Fruit fly (Drosophila melanogaster) whole organism, prepupa: ENCODE results near the gene CG13075.
A peak's percentile ranks its signal among the peaks of the same experiment; 100 is the strongest.

Experiments used
- Blimp-1 ChIP-seq: fragments of 200-800 bp; sonication (Bioruptor generic); optimal IDR thresholded peaks from 3 replicates; lab custom pipeline; 2017; ENCODE audit warnings: missing biosample characterization, missing genetic modification characterization, mild to moderate bottlenecking, moderate library complexity, missing genetic modification reagents
- CG10631 ChIP-seq: fragments of 200-800 bp; sonication (Bioruptor generic); optimal IDR thresholded peaks from 2 replicates; lab custom pipeline; 2016; ENCODE audit warnings: missing biosample characterization, missing genetic modification characterization
- CG11902 ChIP-seq: fragments of 200-800 bp; sonication (Bioruptor generic); optimal IDR thresholded peaks from 3 replicates; lab custom pipeline; 2016; ENCODE audit warnings: missing biosample characterization, missing genetic modification characterization
- CG15336 ChIP-seq: fragments of 200-800 bp; sonication (Bioruptor generic); IDR thresholded peaks from 2 replicates; pipeline ENCODE4 v1.3.6; 2022; ENCODE audit warnings: missing biosample characterization, missing genetic modification characterization
- CG3032 ChIP-seq: fragments of 200-800 bp; optimal IDR thresholded peaks from 2 replicates; lab custom pipeline; 2019; ENCODE audit warnings: missing biosample characterization, mild to moderate bottlenecking, missing genetic modification characterization, moderate library complexity
- CG31627 ChIP-seq: fragments of 200-800 bp; sonication (Bioruptor generic); optimal IDR thresholded peaks from 3 replicates; lab custom pipeline; 2016; ENCODE audit warnings: missing biosample characterization, missing genetic modification characterization
- CG34406 ChIP-seq: fragments of 200-800 bp; sonication (Bioruptor generic); optimal IDR thresholded peaks from 3 replicates; lab custom pipeline; 2016; ENCODE audit warnings: missing biosample characterization, missing genetic modification characterization
- CG3919 ChIP-seq: fragments of 200-800 bp; sonication (Bioruptor generic); optimal IDR thresholded peaks from 3 replicates; lab custom pipeline; 2016; ENCODE audit warnings: missing biosample characterization, missing genetic modification characterization
- CG4318 ChIP-seq: fragments of 200-800 bp; sonication (Bioruptor generic); optimal IDR thresholded peaks from 3 replicates; lab custom pipeline; 2017; ENCODE audit warnings: missing biosample characterization, mild to moderate bottlenecking, missing genetic modification characterization
- CG6163 ChIP-seq: fragments of 200-800 bp; sonication (Bioruptor generic); IDR thresholded peaks from 3 replicates; pipeline ENCODE4 v1.3.6; 2022; ENCODE audit warnings: missing biosample characterization, missing genetic modification characterization
- CG6276 ChIP-seq: fragments of 200-800 bp; sonication (Bioruptor generic); optimal IDR thresholded peaks from 2 replicates; lab custom pipeline; 2017; ENCODE audit warnings: missing biosample characterization, mild to moderate bottlenecking, missing genetic modification characterization
- CG6792 ChIP-seq: fragments of 200-800 bp; sonication (Bioruptor generic); optimal IDR thresholded peaks from 3 replicates; lab custom pipeline; 2016; ENCODE audit warnings: missing biosample characterization, missing genetic modification characterization
- CG6808 ChIP-seq: fragments of 200-800 bp; sonication (Bioruptor generic); optimal IDR thresholded peaks from 3 replicates; lab custom pipeline; 2017; ENCODE audit warnings: missing biosample characterization, missing genetic modification characterization, mild to moderate bottlenecking, moderate library complexity, missing genetic modification reagents
- CG7368 ChIP-seq: fragments of 200-800 bp; sonication (Bioruptor generic); optimal IDR thresholded peaks from 3 replicates; lab custom pipeline; 2016; ENCODE audit warnings: missing biosample characterization, missing genetic modification characterization
- CG8119 ChIP-seq: fragments of 200-800 bp; sonication (Bioruptor generic); IDR thresholded peaks from 3 replicates; pipeline ENCODE4 v1.3.6; 2022; ENCODE audit warnings: missing biosample characterization, missing genetic modification characterization
- CG8319 ChIP-seq: fragments of 200-800 bp; sonication (Bioruptor generic); optimal IDR thresholded peaks from 3 replicates; lab custom pipeline; 2016; ENCODE audit warnings: missing biosample characterization, missing genetic modification characterization
- CG8632 ChIP-seq: fragments of 200-800 bp; sonication (Bioruptor generic); optimal IDR thresholded peaks from 3 replicates; lab custom pipeline; 2016; ENCODE audit warnings: missing biosample characterization, missing genetic modification characterization
- Eip78C ChIP-seq: fragments of 200-800 bp; sonication (Bioruptor generic); peaks from one replicate; lab custom pipeline; 2016; ENCODE audit warnings: missing biosample characterization, missing genetic modification characterization
- Eip93F ChIP-seq: fragments of 200-800 bp; sonication (Bioruptor generic); optimal IDR thresholded peaks from 2 replicates; lab custom pipeline; 2016; ENCODE audit warnings: missing biosample characterization, mild to moderate bottlenecking, missing genetic modification characterization
- Ets21C ChIP-seq: fragments of 200-800 bp; sonication (Bioruptor generic); optimal IDR thresholded peaks from 3 replicates; lab custom pipeline; 2016; ENCODE audit warnings: missing biosample characterization, missing genetic modification characterization
- Gug ChIP-seq: fragments of 200-800 bp; sonication (Bioruptor generic); IDR thresholded peaks from 2 replicates; pipeline ENCODE4 v1.3.6; 2022; ENCODE audit warnings: missing biosample characterization, missing genetic modification characterization
- Hr38 ChIP-seq: sonication (Bioruptor generic); optimal IDR thresholded peaks from 2 replicates; lab custom pipeline; 2016; ENCODE audit warnings: missing biosample characterization, missing genetic modification characterization
- Hr39 ChIP-seq: fragments of 200-800 bp; sonication (Bioruptor generic); optimal IDR thresholded peaks from 2 replicates; lab custom pipeline; 2016; ENCODE audit warnings: missing biosample characterization, missing genetic modification characterization
- Lpt ChIP-seq: fragments of 200-800 bp; sonication (Bioruptor generic); optimal IDR thresholded peaks from 3 replicates; lab custom pipeline; 2016; ENCODE audit warnings: missing biosample characterization, missing genetic modification characterization
- Met ChIP-seq: fragments of 200-800 bp; sonication (Bioruptor generic); optimal IDR thresholded peaks from 3 replicates; lab custom pipeline; 2016; ENCODE audit warnings: missing biosample characterization, missing genetic modification characterization
- OdsH ChIP-seq: fragments of 200-800 bp; sonication (Bioruptor generic); optimal IDR thresholded peaks from 3 replicates; lab custom pipeline; 2016; ENCODE audit warnings: missing biosample characterization, missing genetic modification characterization
- Sox102F ChIP-seq: fragments of 200-800 bp; sonication (Bioruptor generic); optimal IDR thresholded peaks from 2 replicates; lab custom pipeline; 2016; ENCODE audit warnings: missing biosample characterization, mild to moderate bottlenecking, missing genetic modification characterization
- Sox14 ChIP-seq: fragments of 200-800 bp; sonication (Bioruptor generic); optimal IDR thresholded peaks from 3 replicates; lab custom pipeline; 2016; ENCODE audit warnings: missing biosample characterization, missing genetic modification characterization
- achi ChIP-seq: fragments of 200-800 bp; sonication (Bioruptor generic); optimal IDR thresholded peaks from 3 replicates; lab custom pipeline; 2016; ENCODE audit warnings: missing biosample characterization, missing genetic modification characterization
- acj6 ChIP-seq: fragments of 200-800 bp; sonication (Bioruptor generic); optimal IDR thresholded peaks from 3 replicates; lab custom pipeline; 2016; ENCODE audit warnings: missing biosample characterization, missing genetic modification characterization
- cyc ChIP-seq: fragments of 200-800 bp; sonication (Bioruptor generic); optimal IDR thresholded peaks from 3 replicates; lab custom pipeline; 2016; ENCODE audit warnings: missing biosample characterization, missing genetic modification characterization
- dac ChIP-seq: fragments of 200-800 bp; sonication (Bioruptor generic); optimal IDR thresholded peaks from 2 replicates; lab custom pipeline; 2017; ENCODE audit warnings: missing biosample characterization, mild to moderate bottlenecking, missing genetic modification characterization
- dsx ChIP-seq: fragments of 200-800 bp; optimal IDR thresholded peaks from 3 replicates; lab custom pipeline; 2019; ENCODE audit warnings: missing biosample characterization, mild to moderate bottlenecking, missing genetic modification characterization, moderate library complexity; ENCODE audit not compliant: poor library complexity, severe bottlenecking
- eg ChIP-seq: fragments of 200-800 bp; sonication (Bioruptor generic); IDR thresholded peaks from 3 replicates; pipeline ENCODE4 v1.3.6; 2022; ENCODE audit warnings: missing biosample characterization, missing genetic modification characterization
- esn ChIP-seq: fragments of 200-800 bp; sonication (Bioruptor generic); optimal IDR thresholded peaks from 2 replicates; lab custom pipeline; 2016; ENCODE audit warnings: missing biosample characterization, mild to moderate bottlenecking, missing genetic modification characterization, moderate library complexity
- fd59A ChIP-seq: fragments of 200-800 bp; sonication (Bioruptor generic); optimal IDR thresholded peaks from 2 replicates; lab custom pipeline; 2017; ENCODE audit warnings: missing biosample characterization, mild to moderate bottlenecking, missing genetic modification characterization, missing genetic modification reagents
- fd85E ChIP-seq: fragments of 200-800 bp; sonication (Bioruptor generic); optimal IDR thresholded peaks from 3 replicates; lab custom pipeline; 2016; ENCODE audit warnings: missing biosample characterization, missing genetic modification characterization
- fkh ChIP-seq: fragments of 200-800 bp; sonication (Bioruptor generic); optimal IDR thresholded peaks from 3 replicates; lab custom pipeline; 2017; ENCODE audit warnings: missing biosample characterization, mild to moderate bottlenecking, missing genetic modification characterization, moderate library complexity
- net ChIP-seq: fragments of 200-800 bp; sonication (Bioruptor generic); optimal IDR thresholded peaks from 3 replicates; lab custom pipeline; 2016; ENCODE audit warnings: missing biosample characterization, missing genetic modification characterization
- salr ChIP-seq, 2 experiments: fragments of 200-800 bp; sonication (Bioruptor generic); optimal IDR thresholded peaks; 3 replicates each; lab custom pipeline; 2016 to 2018; ENCODE audit warnings: missing biosample characterization in 2 of 2, missing genetic modification characterization in 2 of 2, mild to moderate bottlenecking in 1 of 2
- ss ChIP-seq, 2 experiments: fragments of 200-800 bp; sonication (Bioruptor generic); optimal IDR thresholded peaks; 2 replicates in 1 of 2; 3 replicates in 1 of 2; lab custom pipeline; 2017 to 2018; ENCODE audit warnings: mild to moderate bottlenecking in 2 of 2, missing biosample characterization in 2 of 2, missing genetic modification characterization in 2 of 2, moderate library complexity in 1 of 2
- svp ChIP-seq: fragments of 200-800 bp; sonication (Bioruptor generic); peaks from one replicate; lab custom pipeline; 2016; ENCODE audit warnings: missing biosample characterization, missing genetic modification characterization
- vri ChIP-seq: fragments of 200-800 bp; sonication (Bioruptor generic); optimal IDR thresholded peaks from 3 replicates; lab custom pipeline; 2016; ENCODE audit warnings: missing biosample characterization, mild to moderate bottlenecking, missing genetic modification characterization

Gene CG13075

DNA sequence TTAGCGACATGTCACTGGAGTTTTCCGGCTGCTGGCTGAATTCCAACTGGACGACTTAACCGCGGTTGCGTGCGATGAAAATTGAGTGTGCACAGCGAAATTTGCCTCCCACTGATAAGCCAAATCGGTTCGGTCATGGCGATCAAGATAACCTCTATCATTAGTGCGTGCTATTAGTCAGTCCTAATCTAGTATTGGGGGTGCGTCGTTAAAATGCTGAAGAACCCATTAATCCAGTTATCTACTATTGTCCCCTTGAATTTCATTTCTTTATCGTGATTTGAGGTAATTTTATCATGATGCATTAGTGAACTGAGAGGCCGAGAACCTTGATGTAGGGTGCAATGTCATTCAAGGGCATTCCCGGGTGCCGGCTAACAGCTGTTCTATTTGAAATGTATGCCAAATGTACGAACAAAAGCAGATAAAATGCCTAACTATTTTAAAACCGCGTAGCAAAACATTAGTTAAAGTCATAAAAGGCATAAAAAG is 44.7 kb downstream of the CG13075 start, which contains the start of gene Pgm1 (continued):
- TF ChIP-seq ss (GFP tag; optimal IDR thresholded peaks at IDR 0.05; lab: Kevin White, UChicago) (no peak), Hr39 (GFP tag; lab: Kevin White, UChicago) (peak; percentile 94), Lpt (GFP tag; lab: Kevin White, UChicago) (peak; percentile 86), CG6163 (no peak; the same call in 1 of the 3 replicates), vri (GFP tag; lab: Kevin White, UChicago) (peak; percentile 93), eg (GFP tag; lab: Robert Waterston, UW) (peak; percentile 85), CG34406 (GFP tag; lab: Kevin White, UChicago) (peak; percentile 87), fd59A (GFP tag; lab: Kevin White, UChicago) (peak; percentile 78), dac (GFP tag; lab: Kevin White, UChicago) (no peak), CG6792 (peak; percentile 92), fd85E (GFP tag; lab: Kevin White, UChicago) (no peak), CG8319 (GFP tag; lab: Kevin White, UChicago) (peak; percentile 86), dsx (GFP tag; lab: Kevin White, UChicago) (peak; percentile 83), CG31627 (GFP tag; lab: Kevin White, UChicago) (peak; percentile 96), esn (GFP tag; lab: Kevin White, UChicago) (peak; percentile 96), salr (GFP tag; optimal IDR thresholded peaks at IDR 0.05; lab: Kevin White, UChicago) (no peak), Gug (no peak; the same call in none of the 2 replicates), CG10631 (GFP tag; lab: Kevin White, UChicago) (peak; percentile 78), Blimp-1 (GFP tag; lab: Kevin White, UChicago) (peak; percentile 71), CG8632 (peak; percentile 89), fkh (GFP tag; lab: Kevin White, UChicago) (peak; percentile 80)

dm6 chr3L:16128973-16129745 is 45.4 kb downstream of the CG13075 start, which contains the start of gene SsRbeta:
SsRbeta (plus strand) TSS chr3L:16129617.
- TF ChIP-seq salr (GFP tag; optimal IDR thresholded peaks at IDR 0.05; lab: Kevin White, UChicago) (no peak), Gug (peak; percentile 33), CG6808 (GFP tag; lab: Kevin White, UChicago) (no peak), Eip93F (peak; percentile 78), CG8119 (GFP tag; lab: Robert Waterston, UW) (peak; percentile 19), CG6163 (peak; percentile 20), CG11902 (GFP tag; lab: Kevin White, UChicago) (no peak), Ets21C (GFP tag; lab: Kevin White, UChicago) (no peak), CG3032 (tag; lab: Kevin White, UChicago) (peak; percentile 13), Sox14 (GFP tag; lab: Kevin White, UChicago) (no peak), net (GFP tag; lab: Kevin White, UChicago) (no peak), CG6276 (no peak), svp (GFP tag; lab: Kevin White, UChicago) (no peak), CG7368 (no peak), cyc (GFP tag; lab: Kevin White, UChicago) (no peak), CG3919 (GFP tag; lab: Kevin White, UChicago) (no peak), ss (GFP tag; optimal IDR thresholded peaks at IDR 0.05; lab: Kevin White, UChicago) (no peak), fkh (GFP tag; lab: Kevin White, UChicago) (peak; percentile 51), CG31627 (GFP tag; lab: Kevin White, UChicago) (no peak), achi (GFP tag; lab: Kevin White, UChicago) (peak; percentile 100), CG4318 (GFP tag; lab: Kevin White, UChicago) (no peak), OdsH (GFP tag; lab: Kevin White, UChicago) (peak; percentile 43), CG15336 (peak; percentile 41), esn (GFP tag; lab: Kevin White, UChicago) (peak; percentile 19), Eip78C (GFP tag; lab: Kevin White, UChicago) (peak; percentile 75), eg (GFP tag; lab: Robert Waterston, UW) (peak; percentile 63), CG10631 (GFP tag; lab: Kevin White, UChicago) (peak; percentile 18), Met (GFP tag; lab: Kevin White, UChicago) (peak; percentile 26), Sox102F (GFP tag; lab: Kevin White, UChicago) (no peak), CG6792 (no peak), CG8319 (GFP tag; lab: Kevin White, UChicago) (no peak), fd85E (GFP tag; lab: Kevin White, UChicago) (no peak), Hr38 (GFP tag; lab: Kevin White, UChicago) (no peak), acj6 (GFP tag; lab: Kevin White, UChicago) (peak; percentile 38)
